Fruit fly (Drosophila melanogaster) whole organism, embryonic: ENCODE measurements around the gene PsGEF.

Experiments
- Awh ChIP-seq: fragments of 200-800 bp; sonication (Bioruptor generic); IDR thresholded peaks from 2 replicates; pipeline ENCODE4, ENCODE4 v1.3.6; 2022; ENCODE audit warnings: missing biosample characterization, missing genetic modification characterization
- Bgb ChIP-seq: fragments of 200-800 bp; sonication (Bioruptor generic); IDR thresholded peaks from 2 replicates; pipeline ENCODE4 v1.3.6; 2022; ENCODE audit warnings: missing biosample characterization, missing genetic modification characterization; ENCODE audit not compliant: partially characterized antibody
- C15 ChIP-seq: fragments of 200-800 bp; sonication (Bioruptor generic); IDR thresholded peaks from 3 replicates; pipeline ENCODE4 v1.3.6; 2022; ENCODE audit warnings: missing biosample characterization, missing genetic modification characterization
- CG10267 ChIP-seq: fragments of 200-800 bp; sonication (Bioruptor generic); optimal IDR thresholded peaks from 2 replicates; lab custom pipeline; 2018; ENCODE audit warnings: missing biosample characterization, mild to moderate bottlenecking, missing genetic modification characterization, moderate library complexity
- CG12219 ChIP-seq: fragments of 200-800 bp; sonication (Bioruptor generic); optimal IDR thresholded peaks from 3 replicates; lab custom pipeline; 2018; ENCODE audit warnings: missing biosample characterization, mild to moderate bottlenecking, missing genetic modification characterization
- CG12769 ChIP-seq: fragments of 200-800 bp; sonication (Bioruptor generic); optimal IDR thresholded peaks from 2 replicates; lab custom pipeline; 2019; ENCODE audit warnings: missing biosample characterization, mild to moderate bottlenecking, missing genetic modification characterization, moderate library complexity
- CG13123 ChIP-seq: fragments of 200-800 bp; sonication (Bioruptor generic); optimal IDR thresholded peaks from 2 replicates; lab custom pipeline; 2016; ENCODE audit warnings: missing biosample characterization, missing genetic modification characterization
- CG13775 ChIP-seq: fragments of 200-800 bp; sonication (Bioruptor generic); optimal IDR thresholded peaks from 3 replicates; lab custom pipeline; 2017; ENCODE audit warnings: missing biosample characterization, mild to moderate bottlenecking, missing genetic modification characterization
- CG15514 ChIP-seq: fragments of 200-800 bp; sonication (Bioruptor generic); optimal IDR thresholded peaks from 3 replicates; lab custom pipeline; 2017; ENCODE audit warnings: missing biosample characterization, missing genetic modification characterization, mild to moderate bottlenecking, moderate library complexity, missing genetic modification reagents
- CG17361 ChIP-seq: fragments of 200-800 bp; sonication (Bioruptor generic); IDR thresholded peaks from 3 replicates; pipeline ENCODE4 v1.3.6; 2022; ENCODE audit warnings: missing biosample characterization, missing genetic modification characterization
- CG17829 ChIP-seq: fragments of 200-800 bp; optimal IDR thresholded peaks from 2 replicates; lab custom pipeline; 2019; ENCODE audit warnings: missing biosample characterization, mild to moderate bottlenecking, missing genetic modification characterization, moderate library complexity
- CG2199 ChIP-seq: fragments of 200-800 bp; sonication (Bioruptor generic); IDR thresholded peaks from 3 replicates; pipeline ENCODE4 v1.3.6; 2022; ENCODE audit warnings: missing biosample characterization, missing genetic modification characterization
- CG3065 ChIP-seq: fragments of 200-800 bp; sonication (Bioruptor generic); optimal IDR thresholded peaks from 2 replicates; lab custom pipeline; 2016; ENCODE audit warnings: missing biosample characterization, missing genetic modification characterization
- CG33213 ChIP-seq: fragments of 200-800 bp; sonication (Bioruptor generic); optimal IDR thresholded peaks from 3 replicates; lab custom pipeline; 2016; ENCODE audit warnings: missing biosample characterization, missing genetic modification characterization
- CG3407 ChIP-seq: fragments of 200-800 bp; sonication (Bioruptor generic); optimal IDR thresholded peaks from 2 replicates; lab custom pipeline; 2018; ENCODE audit warnings: missing biosample characterization, mild to moderate bottlenecking, missing genetic modification characterization
- CG7372 ChIP-seq: fragments of 200-800 bp; sonication (Bioruptor generic); IDR thresholded peaks from 2 replicates; pipeline ENCODE4 v1.3.6; 2022; ENCODE audit warnings: missing biosample characterization, missing genetic modification characterization
- Chrac-16 ChIP-seq: fragments of 200-800 bp; sonication (Bioruptor generic); optimal IDR thresholded peaks from 3 replicates; lab custom pipeline; 2016; ENCODE audit warnings: missing biosample characterization, missing genetic modification characterization
- Doc3 ChIP-seq: fragments of 200-800 bp; sonication (Bioruptor generic); IDR thresholded peaks from 3 replicates; pipeline ENCODE4 v1.3.6; 2022; ENCODE audit warnings: missing biosample characterization, missing genetic modification characterization; ENCODE audit not compliant: partially characterized antibody
- E2f1 ChIP-seq: fragments of 200-800 bp; sonication (Bioruptor generic); IDR thresholded peaks from 2 replicates; pipeline ENCODE4 v1.3.6; 2022; ENCODE audit warnings: missing biosample characterization, missing genetic modification characterization
- HLHmδ ChIP-seq: fragments of 200-800 bp; sonication (Bioruptor generic); optimal IDR thresholded peaks from 2 replicates; lab custom pipeline; 2018; ENCODE audit warnings: missing biosample characterization, mild to moderate bottlenecking, missing genetic modification characterization, moderate library complexity
- Hr3 ChIP-seq: fragments of 200-800 bp; sonication (Bioruptor generic); optimal IDR thresholded peaks from 3 replicates; lab custom pipeline; 2016; ENCODE audit warnings: missing biosample characterization, missing genetic modification characterization
- Jarid2 ChIP-seq: fragments of 200-800 bp; sonication (Bioruptor generic); optimal IDR thresholded peaks from 3 replicates; lab custom pipeline; 2017; ENCODE audit warnings: mild to moderate bottlenecking, missing biosample characterization, missing genetic modification reagents, missing genetic modification characterization
- Meics ChIP-seq: fragments of 200-800 bp; sonication (Bioruptor generic); optimal IDR thresholded peaks from 2 replicates; lab custom pipeline; 2017; ENCODE audit warnings: missing biosample characterization, mild to moderate bottlenecking, missing genetic modification characterization
- Trl ChIP-seq, 3 experiments: fragments of >200 bp in 2 of 3; fragments of 200-800 bp in 1 of 3; sonication (Bioruptor generic) in 1 of 3; optimal IDR thresholded peaks; 2 replicates in 1 of 3; 3 replicates in 2 of 3; lab custom pipeline; 2016 to 2017; ENCODE audit warnings: missing biosample characterization in 1 of 3, missing genetic modification characterization in 1 of 3
- bigmax ChIP-seq: fragments of 200-800 bp; sonication (Bioruptor generic); optimal IDR thresholded peaks from 2 replicates; lab custom pipeline; 2018; ENCODE audit warnings: missing biosample characterization, mild to moderate bottlenecking, missing genetic modification characterization
- chm ChIP-seq: fragments of 200-800 bp; sonication (Bioruptor generic); IDR thresholded peaks from 2 replicates; pipeline ENCODE4 v1.3.6; 2022; ENCODE audit warnings: missing biosample characterization, missing genetic modification characterization
- crol ChIP-seq: fragments of 200-800 bp; sonication (Bioruptor generic); IDR thresholded peaks from 2 replicates; pipeline ENCODE4 v1.3.6; 2022; ENCODE audit warnings: missing biosample characterization, missing genetic modification characterization
- ind ChIP-seq: fragments of 200-800 bp; sonication (Bioruptor generic); optimal IDR thresholded peaks from 3 replicates; lab custom pipeline; 2016; ENCODE audit warnings: missing biosample characterization, missing genetic modification characterization
- knrl ChIP-seq: fragments of 200-800 bp; sonication (Bioruptor generic); IDR thresholded peaks from 3 replicates; pipeline ENCODE4 v1.3.6; 2022; ENCODE audit warnings: missing biosample characterization, missing genetic modification characterization; ENCODE audit not compliant: partially characterized antibody
- lbe ChIP-seq: fragments of 200-800 bp; sonication (Bioruptor generic); optimal IDR thresholded peaks from 2 replicates; lab custom pipeline; 2016; ENCODE audit warnings: missing biosample characterization, mild to moderate bottlenecking, missing genetic modification characterization
- lola ChIP-seq, 3 experiments: fragments of >200 bp in 2 of 3; fragments of 200-800 bp in 1 of 3; sonication (Bioruptor generic) in 1 of 3; optimal IDR thresholded peaks; 2 replicates each; lab custom pipeline; 2017 to 2019; ENCODE audit warnings: missing biosample characterization in 3 of 3, missing genetic modification characterization in 3 of 3, mild to moderate bottlenecking in 1 of 3, moderate library complexity in 1 of 3
- nerfin-1 ChIP-seq: fragments of 200-800 bp; sonication (Bioruptor generic); optimal IDR thresholded peaks from 3 replicates; lab custom pipeline; 2019; ENCODE audit warnings: missing biosample characterization, mild to moderate bottlenecking, missing genetic modification characterization, moderate library complexity
- pros ChIP-seq: fragments of 200-800 bp; sonication (Bioruptor generic); optimal IDR thresholded peaks from 3 replicates; lab custom pipeline; 2019; ENCODE audit warnings: missing biosample characterization, mild to moderate bottlenecking, missing genetic modification characterization, moderate library complexity
- sens-2 ChIP-seq: fragments of 200-800 bp; sonication (Bioruptor generic); IDR thresholded peaks from 2 replicates; pipeline ENCODE4 v1.3.6; 2022; ENCODE audit warnings: missing biosample characterization, missing genetic modification characterization
- so ChIP-seq: fragments of 200-800 bp; sonication (Bioruptor generic); IDR thresholded peaks from 3 replicates; pipeline ENCODE4 v1.3.6; 2022; ENCODE audit warnings: missing biosample characterization, missing genetic modification characterization
- stwl ChIP-seq: fragments of 200-800 bp; sonication (Bioruptor generic); optimal IDR thresholded peaks from 3 replicates; lab custom pipeline; 2018; ENCODE audit warnings: missing biosample characterization, mild to moderate bottlenecking, missing genetic modification characterization, moderate library complexity
- trem ChIP-seq: fragments of 200-800 bp; optimal IDR thresholded peaks from 3 replicates; lab custom pipeline; 2019; ENCODE audit warnings: missing biosample characterization, mild to moderate bottlenecking, missing genetic modification characterization, moderate library complexity
- vvl ChIP-seq: fragments of 200-800 bp; sonication (Bioruptor generic); IDR thresholded peaks from 2 replicates; pipeline ENCODE4 v1.3.6; 2022; ENCODE audit warnings: missing biosample characterization, missing genetic modification characterization

PsGEF gene

dm6 chrX:2419518-2419917 is 32.1 kb upstream of the PsGEF start (continued):
- TF ChIP-seq sens-2 (GFP tag; lab: Robert Waterston, UW) (no peak), CG12219 (no peak), stwl (tag; lab: Kevin White, UChicago) (peak; percentile 60), lbe (GFP tag; lab: Kevin White, UChicago) (no peak), CG12769 (tag; lab: Kevin White, UChicago) (no peak), Meics (GFP tag; lab: Kevin White, UChicago) (no peak), CG7372 (GFP tag; lab: Robert Waterston, UW) (no peak), vvl (GFP tag; lab: Robert Waterston, UW) (no peak), Hr3 (GFP tag; lab: Kevin White, UChicago) (no peak), chm (GFP tag; lab: Robert Waterston, UW) (no peak), nerfin-1 (tag; lab: Kevin White, UChicago) (no peak), CG15514 (peak; percentile 24), Awh (GFP tag; lab: Robert Waterston, UW) (no peak), C15 (GFP tag; lab: Robert Waterston, UW) (no peak), E2f1 (GFP tag; lab: Robert Waterston, UW) (no peak), trem (tag; lab: Kevin White, UChicago) (peak; percentile 46), HLHmδ (no peak), CG2199 (GFP tag; lab: Robert Waterston, UW) (no peak), CG10267 (peak; percentile 20), Bgb (GFP tag; lab: Robert Waterston, UW) (peak; percentile 54; the same call in 1 of the 2 replicates), CG17361 (GFP tag; lab: Robert Waterston, UW) (no peak), CG33213 (GFP tag; lab: Kevin White, UChicago) (peak; percentile 43), lola (GFP tag; optimal IDR thresholded peaks at IDR 0.05; lab: Kevin White, UChicago) (no peak), CG3065 (GFP tag; lab: Kevin White, UChicago) (no peak), CG17829 (no peak), Jarid2 (GFP tag; lab: Kevin White, UChicago) (no peak), knrl (GFP tag; lab: Robert Waterston, UW) (peak; percentile 40; the same call in 1 of the 3 replicates), CG3407 (GFP tag; lab: Kevin White, UChicago) (no peak), Doc3 (GFP tag; lab: Robert Waterston, UW) (no peak), bigmax (GFP tag; lab: Kevin White, UChicago) (peak; percentile 84)

- TF ChIP-seq Jarid2 (GFP tag; lab: Kevin White, UChicago) (peak; percentile 72), pros (GFP tag; lab: Kevin White, UChicago) (peak; percentile 85), Trl (optimal IDR thresholded peaks at IDR 0.05; lab: Kevin White, UChicago) (peak in 1 of 2 experiments; percentile 60), Trl (GFP tag; optimal IDR thresholded peaks at IDR 0.05; lab: Kevin White, UChicago) (no peak), crol (GFP tag; lab: Robert Waterston, UW) (peak; percentile 46), CG13123 (no peak), Chrac-16 (no peak), ind (no peak), CG13775 (GFP tag; lab: Kevin White, UChicago) (no peak), so (GFP tag; lab: Robert Waterston, UW) (no peak)
These were observed 23.3 kb upstream of the PsGEF start, which contains the start of gene CG12496 for dm6 chrX:2410805-2411204. CG12496 (minus strand) TSS chrX:2410901.
